Fruit fly (Drosophila melanogaster) whole organism, embryonic: ENCODE data around the gene Etfb.

ENCODE experiments used
- Awh ChIP-seq: fragments of 200-800 bp; sonication (Bioruptor generic); IDR thresholded peaks from 2 replicates; pipeline ENCODE4, ENCODE4 v1.3.6; 2022; ENCODE audit warnings: missing biosample characterization, missing genetic modification characterization
- CG12071 ChIP-seq: fragments of 200-800 bp; sonication (Bioruptor generic); optimal IDR thresholded peaks from 3 replicates; lab custom pipeline; 2018; ENCODE audit warnings: missing biosample characterization, mild to moderate bottlenecking, missing genetic modification characterization
- CG1233 ChIP-seq: fragments of 200-800 bp; sonication (Bioruptor generic); optimal IDR thresholded peaks from 4 replicates; lab custom pipeline; 2018; ENCODE audit warnings: missing biosample characterization, mild to moderate bottlenecking, missing genetic modification characterization
- CG12391 ChIP-seq: fragments of 200-800 bp; sonication (Bioruptor generic); optimal IDR thresholded peaks from 3 replicates; lab custom pipeline; 2018; ENCODE audit warnings: missing biosample characterization, mild to moderate bottlenecking, missing genetic modification characterization, moderate library complexity
- CG12769 ChIP-seq: fragments of 200-800 bp; sonication (Bioruptor generic); optimal IDR thresholded peaks from 2 replicates; lab custom pipeline; 2019; ENCODE audit warnings: missing biosample characterization, mild to moderate bottlenecking, missing genetic modification characterization, moderate library complexity
- CG14965 ChIP-seq: fragments of 200-800 bp; sonication (Bioruptor generic); optimal IDR thresholded peaks from 2 replicates; lab custom pipeline; 2016; ENCODE audit warnings: missing biosample characterization, missing genetic modification characterization, borderline replicate concordance
- CG17612 ChIP-seq: fragments of 200-800 bp; sonication (Bioruptor generic); IDR thresholded peaks from 2 replicates; pipeline ENCODE4 v1.3.6; 2022; ENCODE audit warnings: missing biosample characterization, missing genetic modification characterization
- CG30020 ChIP-seq: fragments of 200-800 bp; optimal IDR thresholded peaks from 2 replicates; lab custom pipeline; 2019; ENCODE audit warnings: missing biosample characterization, mild to moderate bottlenecking, missing genetic modification characterization, moderate library complexity
- CG3163 ChIP-seq: fragments of 200-800 bp; sonication (Bioruptor generic); optimal IDR thresholded peaks from 3 replicates; lab custom pipeline; 2016; ENCODE audit warnings: missing biosample characterization, missing genetic modification characterization
- CG32532 ChIP-seq: fragments of 200-800 bp; sonication (Bioruptor generic); IDR thresholded peaks from 2 replicates; pipeline ENCODE4 v1.3.6; 2022; ENCODE audit warnings: missing biosample characterization, missing genetic modification characterization
- CG3281 ChIP-seq: fragments of 200-800 bp; sonication (Bioruptor generic); optimal IDR thresholded peaks from 3 replicates; lab custom pipeline; 2017; ENCODE audit warnings: missing biosample characterization, mild to moderate bottlenecking, missing genetic modification characterization
- CG3726 ChIP-seq: fragments of 200-800 bp; sonication (Bioruptor generic); IDR thresholded peaks from 3 replicates; pipeline ENCODE4, ENCODE4 v1.3.6; 2022; ENCODE audit warnings: missing biosample characterization, missing genetic modification characterization
- CG6254 ChIP-seq: fragments of 200-800 bp; sonication (Bioruptor generic); optimal IDR thresholded peaks from 3 replicates; lab custom pipeline; 2017; ENCODE audit warnings: mild to moderate bottlenecking, missing biosample characterization, missing genetic modification reagents, missing genetic modification characterization
- CG6654 ChIP-seq: fragments of 200-800 bp; sonication (Bioruptor generic); optimal IDR thresholded peaks from 2 replicates; lab custom pipeline; 2017; ENCODE audit warnings: missing biosample characterization, mild to moderate bottlenecking, missing genetic modification characterization
- CG6765 ChIP-seq: fragments of 200-800 bp; sonication (Bioruptor generic); optimal IDR thresholded peaks from 3 replicates; lab custom pipeline; 2017; ENCODE audit warnings: missing biosample characterization, mild to moderate bottlenecking, missing genetic modification characterization
- CG7987 ChIP-seq: fragments of 200-800 bp; sonication (Bioruptor generic); optimal IDR thresholded peaks from 2 replicates; lab custom pipeline; 2018; ENCODE audit warnings: missing biosample characterization, mild to moderate bottlenecking, missing genetic modification characterization, moderate library complexity
- Chrac-16 ChIP-seq: fragments of 200-800 bp; sonication (Bioruptor generic); optimal IDR thresholded peaks from 3 replicates; lab custom pipeline; 2016; ENCODE audit warnings: missing biosample characterization, missing genetic modification characterization
- Deaf1 ChIP-seq: fragments of 200-800 bp; optimal IDR thresholded peaks from 3 replicates; lab custom pipeline; 2019; ENCODE audit warnings: missing biosample characterization, mild to moderate bottlenecking, missing genetic modification characterization, moderate library complexity
- E2f2 ChIP-seq: fragments of 200-800 bp; sonication (Bioruptor generic); IDR thresholded peaks from 2 replicates; pipeline ENCODE4 v1.3.6; 2022; ENCODE audit warnings: missing biosample characterization, missing genetic modification characterization
- Eip74EF ChIP-seq, 2 experiments: fragments of 200-800 bp in 1 of 2; fragments of >200 bp in 1 of 2; sonication (Bioruptor generic) in 1 of 2; optimal IDR thresholded peaks; 2 replicates each; lab custom pipeline; 2017 to 2019; ENCODE audit warnings: missing biosample characterization in 2 of 2, missing genetic modification characterization in 2 of 2, mild to moderate bottlenecking in 1 of 2, moderate library complexity in 1 of 2
- Fer3 ChIP-seq: fragments of 200-800 bp; sonication (Bioruptor generic); optimal IDR thresholded peaks from 2 replicates; lab custom pipeline; 2018; ENCODE audit warnings: missing biosample characterization, mild to moderate bottlenecking, missing genetic modification characterization, moderate library complexity
- H15 ChIP-seq: fragments of 200-800 bp; sonication (Bioruptor generic); IDR thresholded peaks from 3 replicates; pipeline ENCODE4 v1.3.6; 2022; ENCODE audit warnings: missing biosample characterization, missing genetic modification characterization
- HLH54F ChIP-seq: fragments of 200-800 bp; sonication (Bioruptor generic); optimal IDR thresholded peaks from 3 replicates; lab custom pipeline; 2016; ENCODE audit warnings: missing biosample characterization, missing genetic modification characterization
- Hey ChIP-seq: fragments of 200-800 bp; sonication (Bioruptor generic); optimal IDR thresholded peaks from 3 replicates; lab custom pipeline; 2018; ENCODE audit warnings: missing biosample characterization, mild to moderate bottlenecking, missing genetic modification characterization
- Nf-YA ChIP-seq: fragments of 200-800 bp; sonication (Bioruptor generic); IDR thresholded peaks from 2 replicates; pipeline ENCODE4 v1.3.6; 2022; ENCODE audit warnings: missing biosample characterization, missing genetic modification characterization
- Ptx1 ChIP-seq: fragments of 200-800 bp; sonication (Bioruptor generic); IDR thresholded peaks from 2 replicates; pipeline ENCODE4 v1.3.6; 2022; ENCODE audit warnings: missing biosample characterization, missing genetic modification characterization
- Tbp ChIP-seq: fragments of >200 bp; optimal IDR thresholded peaks from 2 replicates; lab custom pipeline; 2018; ENCODE audit warnings: missing biosample characterization, missing genetic modification characterization
- abd-A ChIP-seq: fragments of 200-800 bp; sonication (Bioruptor generic); optimal IDR thresholded peaks from 3 replicates; lab custom pipeline; 2019; ENCODE audit warnings: missing biosample characterization, mild to moderate bottlenecking, missing genetic modification characterization, moderate library complexity
- ash1 ChIP-seq: fragments of 200-800 bp; sonication (Bioruptor generic); optimal IDR thresholded peaks from 2 replicates; lab custom pipeline; 2018; ENCODE audit warnings: missing biosample characterization, mild to moderate bottlenecking, missing genetic modification characterization
- bab2 ChIP-seq: fragments of 200-800 bp; sonication (Bioruptor generic); optimal IDR thresholded peaks from 2 replicates; lab custom pipeline; 2016; ENCODE audit warnings: missing biosample characterization, missing genetic modification characterization
- chinmo ChIP-seq: fragments of 200-800 bp; sonication (Bioruptor generic); IDR thresholded peaks from 4 replicates; pipeline ENCODE4 v1.3.6; 2022; ENCODE audit warnings: missing biosample characterization, missing genetic modification characterization; ENCODE audit not compliant: partially characterized antibody
- dati ChIP-seq: fragments of 200-800 bp; sonication (Bioruptor generic); IDR thresholded peaks from 2 replicates; pipeline ENCODE4 v1.3.6; 2022; ENCODE audit warnings: missing biosample characterization, missing genetic modification characterization
- exex ChIP-seq: fragments of 200-800 bp; sonication (Bioruptor generic); optimal IDR thresholded peaks from 4 replicates; lab custom pipeline; 2018; ENCODE audit warnings: missing biosample characterization, mild to moderate bottlenecking, missing genetic modification characterization, moderate library complexity
- fd102C ChIP-seq: fragments of 200-800 bp; sonication (Bioruptor generic); optimal IDR thresholded peaks from 2 replicates; lab custom pipeline; 2018; ENCODE audit warnings: missing biosample characterization, mild to moderate bottlenecking, missing genetic modification characterization, moderate library complexity
- gcm ChIP-seq: fragments of 200-800 bp; sonication (Bioruptor generic); optimal IDR thresholded peaks from 2 replicates; lab custom pipeline; 2019; ENCODE audit warnings: missing biosample characterization, mild to moderate bottlenecking, missing genetic modification characterization, moderate library complexity
- grn ChIP-seq: fragments of 200-800 bp; sonication (Bioruptor generic); optimal IDR thresholded peaks from 3 replicates; lab custom pipeline; 2017; ENCODE audit warnings: missing biosample characterization, missing genetic modification characterization
- hth ChIP-seq: fragments of >200 bp; optimal IDR thresholded peaks from 2 replicates; lab custom pipeline; 2017; ENCODE audit warnings: inconsistent platforms
- ken ChIP-seq: fragments of 200-800 bp; sonication (Bioruptor generic); IDR thresholded peaks from 3 replicates; pipeline ENCODE4 v1.3.6; 2022; ENCODE audit warnings: missing biosample characterization, missing genetic modification characterization
- pros ChIP-seq: fragments of 200-800 bp; sonication (Bioruptor generic); optimal IDR thresholded peaks from 3 replicates; lab custom pipeline; 2019; ENCODE audit warnings: missing biosample characterization, mild to moderate bottlenecking, missing genetic modification characterization, moderate library complexity
- repo ChIP-seq: fragments of 200-800 bp; sonication (Bioruptor generic); optimal IDR thresholded peaks from 2 replicates; lab custom pipeline; 2016; ENCODE audit warnings: missing biosample characterization, missing genetic modification characterization
- schlank ChIP-seq: fragments of 200-800 bp; sonication (Bioruptor generic); optimal IDR thresholded peaks from 2 replicates; lab custom pipeline; 2018; ENCODE audit warnings: missing biosample characterization, mild to moderate bottlenecking, missing genetic modification characterization
- shn ChIP-seq: fragments of 200-800 bp; sonication (Bioruptor generic); optimal IDR thresholded peaks from 3 replicates; lab custom pipeline; 2016; ENCODE audit warnings: missing biosample characterization, missing genetic modification characterization
- sob ChIP-seq: fragments of 200-800 bp; sonication (Bioruptor generic); IDR thresholded peaks from 2 replicates; pipeline ENCODE4 v1.3.6; 2022; ENCODE audit warnings: missing biosample characterization, missing genetic modification characterization
- sr ChIP-seq: fragments of 200-800 bp; sonication (Bioruptor generic); IDR thresholded peaks from 3 replicates; pipeline ENCODE4 v1.3.6; 2022; ENCODE audit warnings: missing biosample characterization, missing genetic modification characterization
- stwl ChIP-seq: fragments of 200-800 bp; sonication (Bioruptor generic); optimal IDR thresholded peaks from 3 replicates; lab custom pipeline; 2018; ENCODE audit warnings: missing biosample characterization, mild to moderate bottlenecking, missing genetic modification characterization, moderate library complexity
- tll ChIP-seq, 2 experiments: fragments of 200-800 bp in 1 of 2; fragments of >200 bp in 1 of 2; sonication (Bioruptor generic) in 1 of 2; optimal IDR thresholded peaks; 2 replicates each; lab custom pipeline; 2017 to 2019; ENCODE audit warnings: missing biosample characterization in 2 of 2, missing genetic modification characterization in 2 of 2, mild to moderate bottlenecking in 1 of 2, moderate library complexity in 1 of 2
- unc-4 ChIP-seq: fragments of 200-800 bp; sonication (Bioruptor generic); IDR thresholded peaks from 2 replicates; pipeline ENCODE4 v1.3.6; 2022; ENCODE audit warnings: missing biosample characterization, missing genetic modification characterization; ENCODE audit not compliant: partially characterized antibody
- vvl ChIP-seq: fragments of 200-800 bp; sonication (Bioruptor generic); IDR thresholded peaks from 2 replicates; pipeline ENCODE4 v1.3.6; 2022; ENCODE audit warnings: missing biosample characterization, missing genetic modification characterization
- wor ChIP-seq: fragments of 200-800 bp; sonication (Bioruptor generic); IDR thresholded peaks from 2 replicates; pipeline ENCODE4 v1.3.6; 2022; ENCODE audit warnings: missing biosample characterization, missing genetic modification characterization
- yki ChIP-seq: fragments of >200 bp; optimal IDR thresholded peaks from 3 replicates; lab custom pipeline; 2018
- zfh2 ChIP-seq: fragments of 200-800 bp; sonication (Bioruptor generic); optimal IDR thresholded peaks from 2 replicates; lab custom pipeline; 2016; ENCODE audit warnings: missing biosample characterization, missing genetic modification characterization

The Etfb gene

DNA sequence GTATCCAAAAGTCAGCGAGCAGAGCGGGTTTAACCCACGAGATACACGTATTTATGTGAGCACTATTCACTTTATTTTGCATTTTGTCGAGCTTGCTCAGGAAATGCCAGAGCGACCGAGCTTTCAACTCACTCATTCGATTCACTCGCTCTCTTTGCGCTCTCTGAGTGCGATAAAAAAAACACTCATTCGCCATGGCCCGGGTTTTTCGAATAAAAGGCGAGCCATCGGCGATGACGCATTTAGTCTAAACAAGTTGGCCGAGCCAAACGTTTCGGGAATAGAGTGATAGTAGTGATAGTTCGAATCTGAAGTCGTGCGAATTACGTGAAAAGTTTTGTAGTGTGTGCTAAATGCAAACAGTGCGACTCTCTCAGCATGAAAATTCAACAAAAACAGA is 20.4 kb downstream of the Etfb start (continued):
- TF ChIP-seq CG3726 (GFP tag; lab: Robert Waterston, UW) (no peak), abd-A (tag; lab: Kevin White, UChicago) (peak; percentile 69), CG7987 (peak; percentile 64), CG1233 (peak; percentile 12), CG3163 (no peak), stwl (tag; lab: Kevin White, UChicago) (no peak), fd102C (no peak), wor (no peak), E2f2 (GFP tag; lab: Robert Waterston, UW) (no peak), Ptx1 (GFP tag; lab: Robert Waterston, UW) (no peak), CG3281 (GFP tag; lab: Kevin White, UChicago) (peak; percentile 17), sr (GFP tag; lab: Robert Waterston, UW) (peak; percentile 44; the same call in 1 of the 3 replicates), CG32532 (GFP tag; lab: Robert Waterston, UW) (peak; percentile 57; the same call in 1 of the 2 replicates), tll (GFP tag; optimal IDR thresholded peaks at IDR 0.05; lab: Kevin White, UChicago) (no peak), CG6254 (peak; percentile 10), Tbp (GFP tag; lab: Kevin White, UChicago) (no peak), exex (tag; lab: Kevin White, UChicago) (no peak), CG14965 (GFP tag; lab: Kevin White, UChicago) (no peak), unc-4 (peak; percentile 48), CG12391 (tag; lab: Kevin White, UChicago) (no peak), Deaf1 (tag; lab: Kevin White, UChicago) (peak; percentile 74), shn (GFP tag; lab: Kevin White, UChicago) (no peak), H15 (no peak), CG30020 (tag; lab: Kevin White, UChicago) (no peak), vvl (GFP tag; lab: Robert Waterston, UW) (0 out of 2 replicates have a peak, but pooled peaks have one; percentile 30), bab2 (GFP tag; lab: Kevin White, UChicago) (no peak), Nf-YA (0 out of 2 replicates have a peak, but pooled peaks have one; percentile 14), Fer3 (tag; lab: Kevin White, UChicago) (peak; percentile 38), hth (lab: Kevin White, UChicago) (no peak), schlank (no peak), CG6654 (GFP tag; lab: Kevin White, UChicago) (no peak), gcm (GFP tag; lab: Kevin White, UChicago) (peak; percentile 10), pros (GFP tag; lab: Kevin White, UChicago) (no peak), HLH54F (no peak), repo (GFP tag; lab: Kevin White, UChicago) (no peak), grn (GFP tag; lab: Kevin White, UChicago) (no peak), dati (no peak), CG12071 (peak; percentile 36), CG17612 (GFP tag; lab: Robert Waterston, UW) (no peak), chinmo (GFP tag; lab: Robert Waterston, UW) (peak; percentile 96; the same call in 3 of the 4 replicates), sob (GFP tag; lab: Robert Waterston, UW) (peak; percentile 46; the same call in 1 of the 2 replicates), Chrac-16 (GFP tag; lab: Kevin White, UChicago) (no peak), ash1 (GFP tag; lab: Kevin White, UChicago) (peak; percentile 59), CG12769 (tag; lab: Kevin White, UChicago) (peak; percentile 65), zfh2 (GFP tag; lab: Kevin White, UChicago) (no peak), Hey (tag; lab: Kevin White, UChicago) (no peak), Awh (GFP tag; lab: Robert Waterston, UW) (no peak), Eip74EF (GFP tag; optimal IDR thresholded peaks at IDR 0.05; lab: Kevin White, UChicago) (no peak), CG6765 (GFP tag; lab: Kevin White, UChicago) (peak; percentile 44), ken (GFP tag; lab: Robert Waterston, UW) (0 out of 3 replicates have a peak, but pooled peaks have one; percentile 36), yki (lab: Kevin White, UChicago) (no peak)
